Worm (Caenorhabditis elegans): ENCODE data around the gene K08H2.2.

DNA sequence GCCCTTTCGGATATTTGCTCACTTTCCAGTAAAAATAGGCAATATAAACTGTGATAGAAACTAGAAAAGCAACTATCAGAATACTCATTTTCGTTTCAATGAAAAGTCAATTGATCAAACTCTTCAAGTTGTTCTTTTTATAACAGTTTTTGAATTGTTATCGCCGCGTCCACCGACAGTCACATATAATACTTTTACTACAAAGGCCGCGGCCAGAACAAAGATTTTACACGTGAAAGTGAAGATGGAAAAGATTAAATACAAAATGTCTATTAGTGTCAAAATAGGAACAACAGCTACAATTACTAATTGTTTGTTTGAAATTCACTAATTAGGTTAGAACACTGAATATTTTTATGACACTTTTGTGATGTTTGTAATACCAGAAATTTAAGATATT lies 34.8 kb upstream of the K08H2.2 start, which contains the start of gene cyp-14A2:
- no peak for TF ChIP-seq ceh-100 (GFP tag; IDR thresholded peaks at IDR 0.05)
- no peak for TF ChIP-seq dpl-1 (GFP tag; optimal IDR thresholded peaks at IDR 0.05)

Measured in whole organism, young adult.